Fruit fly (Drosophila melanogaster) whole organism, embryonic: Measurements from ENCODE around the gene CG2533.

Experiments used
- Bteb2 ChIP-seq: fragments of 200-800 bp; sonication (Bioruptor generic); optimal IDR thresholded peaks from 2 replicates; lab custom pipeline; 2016; ENCODE audit warnings: missing biosample characterization, missing genetic modification characterization
- CG10274 ChIP-seq: fragments of 200-800 bp; sonication (Bioruptor generic); optimal IDR thresholded peaks from 3 replicates; lab custom pipeline; 2017; ENCODE audit warnings: missing biosample characterization, mild to moderate bottlenecking, missing genetic modification characterization
- CG12299 ChIP-seq: fragments of 200-800 bp; sonication (Bioruptor generic); optimal IDR thresholded peaks from 2 replicates; lab custom pipeline; 2018; ENCODE audit warnings: missing biosample characterization, mild to moderate bottlenecking, missing genetic modification characterization
- CG12659 ChIP-seq: fragments of 200-800 bp; sonication (Bioruptor generic); optimal IDR thresholded peaks from 3 replicates; lab custom pipeline; 2017; ENCODE audit warnings: mild to moderate bottlenecking, missing biosample characterization, missing genetic modification reagents, missing genetic modification characterization
- CG12942 ChIP-seq: fragments of 200-800 bp; sonication (Bioruptor generic); optimal IDR thresholded peaks from 3 replicates; lab custom pipeline; 2016; ENCODE audit warnings: missing biosample characterization, missing genetic modification characterization
- CG15479 ChIP-seq: fragments of 200-800 bp; sonication (Bioruptor generic); optimal IDR thresholded peaks from 3 replicates; lab custom pipeline; 2019; ENCODE audit warnings: missing biosample characterization, mild to moderate bottlenecking, missing genetic modification characterization, moderate library complexity
- CG1647 ChIP-seq: fragments of 200-800 bp; sonication (Bioruptor generic); optimal IDR thresholded peaks from 3 replicates; lab custom pipeline; 2016; ENCODE audit warnings: missing biosample characterization, missing genetic modification characterization
- CG16779 ChIP-seq: fragments of 200-800 bp; sonication (Bioruptor generic); IDR thresholded peaks from 2 replicates; pipeline ENCODE4 v1.3.6; 2022; ENCODE audit warnings: missing biosample characterization, missing genetic modification characterization
- CG16813 ChIP-seq: fragments of 200-800 bp; sonication (Bioruptor generic); IDR thresholded peaks from 3 replicates; pipeline ENCODE4 v1.3.6; 2022; ENCODE audit warnings: missing biosample characterization, missing genetic modification characterization; ENCODE audit not compliant: partially characterized antibody
- CG17912 ChIP-seq: fragments of 200-800 bp; sonication (Bioruptor generic); optimal IDR thresholded peaks from 2 replicates; lab custom pipeline; 2018; ENCODE audit warnings: missing biosample characterization, mild to moderate bottlenecking, missing genetic modification characterization
- CG30431 ChIP-seq: fragments of 200-800 bp; sonication (Bioruptor generic); optimal IDR thresholded peaks from 2 replicates; lab custom pipeline; 2017; ENCODE audit warnings: missing biosample characterization, missing genetic modification characterization
- CG3163 ChIP-seq: fragments of 200-800 bp; sonication (Bioruptor generic); optimal IDR thresholded peaks from 3 replicates; lab custom pipeline; 2016; ENCODE audit warnings: missing biosample characterization, missing genetic modification characterization
- CG43689 ChIP-seq: fragments of 200-800 bp; sonication (Bioruptor generic); IDR thresholded peaks from 2 replicates; pipeline ENCODE4 v1.3.6; 2022; ENCODE audit warnings: missing biosample characterization, missing genetic modification characterization
- CG4617 ChIP-seq: fragments of 200-800 bp; sonication (Bioruptor generic); optimal IDR thresholded peaks from 3 replicates; lab custom pipeline; 2016; ENCODE audit warnings: missing biosample characterization, missing genetic modification characterization, borderline replicate concordance
- CG5953 ChIP-seq: fragments of 200-800 bp; sonication (Bioruptor generic); IDR thresholded peaks from 2 replicates; pipeline ENCODE4 v1.3.6; 2022; ENCODE audit warnings: missing biosample characterization, missing genetic modification characterization
- CG6175 ChIP-seq: fragments of 200-800 bp; sonication (Bioruptor generic); IDR thresholded peaks from 3 replicates; pipeline ENCODE4 v1.3.6; 2022; ENCODE audit warnings: missing biosample characterization, missing genetic modification characterization
- CG7556 ChIP-seq: fragments of 200-800 bp; sonication (Bioruptor generic); optimal IDR thresholded peaks from 2 replicates; lab custom pipeline; 2017; ENCODE audit warnings: missing biosample characterization, mild to moderate bottlenecking, missing genetic modification characterization
- CG8478 ChIP-seq: fragments of >200 bp; optimal IDR thresholded peaks from 2 replicates; lab custom pipeline; 2018
- CG9932 ChIP-seq: fragments of 200-800 bp; sonication (Bioruptor generic); IDR thresholded peaks from 2 replicates; pipeline ENCODE4 v1.3.6; 2022; ENCODE audit warnings: missing biosample characterization, missing genetic modification characterization
- Dip2 ChIP-seq: fragments of 200-800 bp; sonication (Bioruptor generic); IDR thresholded peaks from 2 replicates; pipeline ENCODE4 v1.3.6; 2022; ENCODE audit warnings: missing biosample characterization, missing genetic modification characterization
- ERR ChIP-seq: fragments of 200-800 bp; sonication (Bioruptor generic); optimal IDR thresholded peaks from 2 replicates; lab custom pipeline; 2016; ENCODE audit warnings: missing biosample characterization, missing genetic modification characterization
- Elba2 ChIP-seq: fragments of 200-800 bp; sonication (Bioruptor generic); optimal IDR thresholded peaks from 3 replicates; lab custom pipeline; 2016; ENCODE audit warnings: missing biosample characterization, missing genetic modification characterization
- H15 ChIP-seq: fragments of 200-800 bp; sonication (Bioruptor generic); IDR thresholded peaks from 3 replicates; pipeline ENCODE4 v1.3.6; 2022; ENCODE audit warnings: missing biosample characterization, missing genetic modification characterization
- HLH54F ChIP-seq: fragments of 200-800 bp; sonication (Bioruptor generic); optimal IDR thresholded peaks from 3 replicates; lab custom pipeline; 2016; ENCODE audit warnings: missing biosample characterization, missing genetic modification characterization
- HmgZ ChIP-seq: fragments of 200-800 bp; sonication (Bioruptor generic); optimal IDR thresholded peaks from 2 replicates; lab custom pipeline; 2018; ENCODE audit warnings: missing biosample characterization, mild to moderate bottlenecking, missing genetic modification characterization
- Hmx ChIP-seq: fragments of 200-800 bp; sonication (Bioruptor generic); optimal IDR thresholded peaks from 2 replicates; lab custom pipeline; 2016; ENCODE audit warnings: missing biosample characterization, missing genetic modification characterization
- Hr3 ChIP-seq: fragments of 200-800 bp; sonication (Bioruptor generic); optimal IDR thresholded peaks from 3 replicates; lab custom pipeline; 2016; ENCODE audit warnings: missing biosample characterization, missing genetic modification characterization
- Kr ChIP-seq: fragments of 200-800 bp; sonication (Bioruptor generic); optimal IDR thresholded peaks from 2 replicates; lab custom pipeline; 2017; ENCODE audit warnings: missing biosample characterization, mild to moderate bottlenecking, missing genetic modification characterization
- Lim3 ChIP-seq: fragments of 200-800 bp; sonication (Bioruptor generic); IDR thresholded peaks from 2 replicates; pipeline ENCODE4 v1.3.6; 2022; ENCODE audit warnings: missing biosample characterization, missing genetic modification characterization
- NfI ChIP-seq: fragments of 200-800 bp; sonication (Bioruptor generic); optimal IDR thresholded peaks from 3 replicates; lab custom pipeline; 2018; ENCODE audit warnings: missing biosample characterization, mild to moderate bottlenecking, missing genetic modification characterization, moderate library complexity
- Rx ChIP-seq: fragments of 200-800 bp; sonication (Bioruptor generic); IDR thresholded peaks from 2 replicates; pipeline ENCODE4 v1.3.6; 2022; ENCODE audit warnings: missing biosample characterization, missing genetic modification characterization
- Xbp1 ChIP-seq: fragments of 200-800 bp; sonication (Bioruptor generic); optimal IDR thresholded peaks from 3 replicates; lab custom pipeline; 2016; ENCODE audit warnings: missing biosample characterization, mild to moderate bottlenecking, missing genetic modification characterization
- br ChIP-seq: fragments of >200 bp; optimal IDR thresholded peaks from 2 replicates; lab custom pipeline; 2017
- emc ChIP-seq: fragments of 200-800 bp; sonication (Bioruptor generic); optimal IDR thresholded peaks from 2 replicates; lab custom pipeline; 2016; ENCODE audit warnings: missing biosample characterization, missing genetic modification characterization
- ems ChIP-seq: fragments of 200-800 bp; sonication (Bioruptor generic); optimal IDR thresholded peaks from 3 replicates; lab custom pipeline; 2016; ENCODE audit warnings: missing biosample characterization, missing genetic modification characterization
- ewg ChIP-seq: fragments of 200-800 bp; sonication (Bioruptor generic); optimal IDR thresholded peaks from 3 replicates; lab custom pipeline; 2017; ENCODE audit warnings: mild to moderate bottlenecking, missing biosample characterization, missing genetic modification reagents, missing genetic modification characterization
- fd102C ChIP-seq: fragments of 200-800 bp; sonication (Bioruptor generic); optimal IDR thresholded peaks from 2 replicates; lab custom pipeline; 2018; ENCODE audit warnings: missing biosample characterization, mild to moderate bottlenecking, missing genetic modification characterization, moderate library complexity
- fd64A ChIP-seq: fragments of 200-800 bp; sonication (Bioruptor generic); optimal IDR thresholded peaks from 3 replicates; lab custom pipeline; 2018; ENCODE audit warnings: missing biosample characterization, mild to moderate bottlenecking, missing genetic modification characterization
- hkb ChIP-seq, 2 experiments: fragments of 200-800 bp in 1 of 2; fragments of >200 bp in 1 of 2; sonication (Bioruptor generic) in 1 of 2; IDR thresholded peaks in 1 of 2; optimal IDR thresholded peaks in 1 of 2; 2 replicates each; pipeline versions ENCODE4 v1.3.6 to Lab custom; 2017 to 2022; ENCODE audit warnings: missing biosample characterization in 1 of 2, missing genetic modification characterization in 1 of 2
- lola ChIP-seq, 3 experiments: fragments of >200 bp in 2 of 3; fragments of 200-800 bp in 1 of 3; sonication (Bioruptor generic) in 1 of 3; optimal IDR thresholded peaks; 2 replicates each; lab custom pipeline; 2017 to 2019; ENCODE audit warnings: missing biosample characterization in 3 of 3, missing genetic modification characterization in 3 of 3, mild to moderate bottlenecking in 1 of 3, moderate library complexity in 1 of 3
- onecut ChIP-seq: fragments of 200-800 bp; sonication (Bioruptor generic); IDR thresholded peaks from 2 replicates; pipeline ENCODE4 v1.3.6; 2022; ENCODE audit warnings: missing biosample characterization, missing genetic modification characterization
- pho ChIP-seq: fragments of 200-800 bp; sonication (Bioruptor generic); optimal IDR thresholded peaks from 2 replicates; lab custom pipeline; 2016; ENCODE audit warnings: missing biosample characterization, missing genetic modification characterization
- pnt ChIP-seq: fragments of 200-800 bp; sonication (Bioruptor generic); optimal IDR thresholded peaks from 3 replicates; lab custom pipeline; 2016; ENCODE audit warnings: missing biosample characterization, missing genetic modification characterization
- row ChIP-seq: fragments of 200-800 bp; sonication (Bioruptor generic); IDR thresholded peaks from 3 replicates; pipeline ENCODE4 v1.3.6; 2022; ENCODE audit warnings: missing biosample characterization, missing genetic modification characterization
- sens-2 ChIP-seq: fragments of 200-800 bp; sonication (Bioruptor generic); IDR thresholded peaks from 2 replicates; pipeline ENCODE4 v1.3.6; 2022; ENCODE audit warnings: missing biosample characterization, missing genetic modification characterization
- slou ChIP-seq: fragments of 200-800 bp; sonication (Bioruptor generic); optimal IDR thresholded peaks from 3 replicates; lab custom pipeline; 2016; ENCODE audit warnings: missing biosample characterization, missing genetic modification characterization
- stwl ChIP-seq: fragments of 200-800 bp; sonication (Bioruptor generic); optimal IDR thresholded peaks from 3 replicates; lab custom pipeline; 2018; ENCODE audit warnings: missing biosample characterization, mild to moderate bottlenecking, missing genetic modification characterization, moderate library complexity
- tio ChIP-seq: fragments of 200-800 bp; sonication (Bioruptor generic); optimal IDR thresholded peaks from 2 replicates; lab custom pipeline; 2017; ENCODE audit warnings: missing biosample characterization, missing genetic modification characterization, inconsistent platforms
- tll ChIP-seq, 2 experiments: fragments of 200-800 bp in 1 of 2; fragments of >200 bp in 1 of 2; sonication (Bioruptor generic) in 1 of 2; optimal IDR thresholded peaks; 2 replicates each; lab custom pipeline; 2017 to 2019; ENCODE audit warnings: missing biosample characterization in 2 of 2, missing genetic modification characterization in 2 of 2, mild to moderate bottlenecking in 1 of 2, moderate library complexity in 1 of 2
- vfl ChIP-seq: fragments of 200-800 bp; sonication (Bioruptor generic); optimal IDR thresholded peaks from 2 replicates; lab custom pipeline; 2016; ENCODE audit warnings: missing biosample characterization, missing genetic modification characterization
- zen2 ChIP-seq: fragments of 200-800 bp; sonication (Bioruptor generic); IDR thresholded peaks from 3 replicates; pipeline ENCODE4 v1.3.6; 2022; ENCODE audit warnings: missing biosample characterization, missing genetic modification characterization; ENCODE audit not compliant: partially characterized antibody

Gene CG2533

dm6 chrX:11628986-11629571 lies 25.1 kb upstream of the CG2533 start (continued):
- TF ChIP-seq CG30431 (GFP tag; lab: Kevin White, UChicago) (peak; percentile 37), emc (GFP tag; lab: Kevin White, UChicago) (no peak), tll (GFP tag; optimal IDR thresholded peaks at IDR 0.05; lab: Kevin White, UChicago) (no peak), lola (GFP tag; optimal IDR thresholded peaks at IDR 0.05; lab: Kevin White, UChicago) (peak in 1 of 3 experiments; percentile 76), Lim3 (GFP tag; lab: Robert Waterston, UW) (no peak), HLH54F (no peak), br (lab: Kevin White, UChicago) (no peak), CG43689 (GFP tag; lab: Robert Waterston, UW) (0 out of 2 replicates have a peak, but pooled peaks have one; percentile 5), CG16779 (GFP tag; lab: Robert Waterston, UW) (no peak), CG12299 (tag; lab: Kevin White, UChicago) (no peak), sens-2 (no peak), H15 (GFP tag; lab: Robert Waterston, UW) (peak; percentile 58), slou (GFP tag; lab: Kevin White, UChicago) (peak; percentile 32), Kr (GFP tag; lab: Kevin White, UChicago) (no peak), CG8478 (lab: Kevin White, UChicago) (no peak), CG12942 (GFP tag; lab: Kevin White, UChicago) (peak; percentile 5), CG7556 (GFP tag; lab: Kevin White, UChicago) (peak; percentile 52), Hr3 (peak; percentile 14), CG4617 (GFP tag; lab: Kevin White, UChicago) (peak; percentile 1), CG15479 (GFP tag; lab: Kevin White, UChicago) (no peak), ems (peak; percentile 39), Dip2 (GFP tag; lab: Robert Waterston, UW) (no peak), CG5953 (GFP tag; lab: Robert Waterston, UW) (no peak), CG12659 (GFP tag; lab: Kevin White, UChicago) (no peak), ERR (GFP tag; lab: Kevin White, UChicago) (no peak), Xbp1 (GFP tag; lab: Kevin White, UChicago) (peak; percentile 61), Elba2 (GFP tag; lab: Kevin White, UChicago) (no peak), CG16813 (GFP tag; lab: Robert Waterston, UW) (no peak), tio (GFP tag; lab: Kevin White, UChicago) (peak; percentile 17), HmgZ (no peak), stwl (tag; lab: Kevin White, UChicago) (peak; percentile 21), CG10274 (GFP tag; lab: Kevin White, UChicago) (no peak), pho (GFP tag; lab: Kevin White, UChicago) (no peak), CG3163 (GFP tag; lab: Kevin White, UChicago) (no peak), Bteb2 (GFP tag; lab: Kevin White, UChicago) (no peak), zen2 (GFP tag; lab: Robert Waterston, UW) (no peak), CG1647 (GFP tag; lab: Kevin White, UChicago) (peak; percentile 29), onecut (GFP tag; lab: Robert Waterston, UW) (peak; percentile 58), Rx (GFP tag; lab: Robert Waterston, UW) (peak; percentile 63; the same call in 1 of the 2 replicates), CG6175 (GFP tag; lab: Robert Waterston, UW) (no peak), fd102C (GFP tag; lab: Kevin White, UChicago) (no peak), pnt (GFP tag; lab: Kevin White, UChicago) (no peak), vfl (GFP tag; lab: Kevin White, UChicago) (no peak), CG17912 (GFP tag; lab: Kevin White, UChicago) (no peak), CG9932 (no peak), ewg (GFP tag; lab: Kevin White, UChicago) (peak; percentile 28), Hmx (GFP tag; lab: Kevin White, UChicago) (no peak), row (GFP tag; lab: Robert Waterston, UW) (peak; percentile 77), hkb (optimal IDR thresholded peaks at IDR 0.05; lab: Kevin White, UChicago) (no peak), hkb (GFP tag; IDR thresholded peaks at IDR 0.05; lab: Robert Waterston, UW) (peak; percentile 69), NfI (GFP tag; lab: Kevin White, UChicago) (peak; percentile 23), fd64A (peak; percentile 33)
